Worm (Caenorhabditis elegans) whole organism, young adult: ENCODE measurements around the gene C40H1.7.

Experiments
- ama-1 ChIP-seq, 3 experiments: fragments of 150-350 bp in 1 of 3; sonication (generic microtip) in 2 of 3; optimal IDR thresholded peaks; 2 replicates each; lab custom pipeline; 2014 to 2018; ENCODE audit warnings: missing biosample characterization in 2 of 3, missing genetic modification characterization in 2 of 3, missing genetic modification reagents in 2 of 3
- aptf-3 ChIP-seq: fragments of 200-800 bp; sonication (Bioruptor generic); IDR thresholded peaks from 2 replicates; pipeline ENCODE4 v1.3.6; 2022; ENCODE audit warnings: missing genetic modification characterization, missing compliant biosample characterization
- dpff-1 ChIP-seq: sonication (generic microtip); optimal IDR thresholded peaks from 2 replicates; lab custom pipeline; 2017; ENCODE audit warnings: mild to moderate bottlenecking, missing genetic modification characterization, missing compliant biosample characterization
- let-526 ChIP-seq: fragments of 200-800 bp; sonication (Bioruptor generic); IDR thresholded peaks from 2 replicates; pipeline ENCODE4 v1.3.6; 2022; ENCODE audit warnings: missing genetic modification reagents, missing genetic modification characterization, missing compliant biosample characterization
- mcd-1 ChIP-seq: fragments of 200-800 bp; sonication (Bioruptor generic); IDR thresholded peaks from 2 replicates; pipeline ENCODE4 v1.3.6; 2022; ENCODE audit warnings: missing genetic modification reagents, missing genetic modification characterization, missing compliant biosample characterization
- snpc-4 ChIP-seq, 5 experiments: fragments of 150-350 bp in 1 of 5; sonication (generic microtip) in 4 of 5; optimal IDR thresholded peaks; 2 replicates each; lab custom pipeline; 2014 to 2018; ENCODE audit warnings: missing genetic modification characterization in 5 of 5, missing biosample characterization in 3 of 5, antibody characterized with exemption in 2 of 5, mild to moderate bottlenecking in 2 of 5, missing compliant biosample characterization in 2 of 5, missing genotype in 2 of 5, moderate library complexity in 2 of 5, missing genetic modification reagents in 1 of 5

- no peak for TF ChIP-seq snpc-4 (GFP tag; optimal IDR thresholded peaks at IDR 0.05; lab: Kevin White, UChicago)
- no peak for TF ChIP-seq snpc-4 (tag; optimal IDR thresholded peaks at IDR 0.05; lab: Kevin White, UChicago)
- TF ChIP-seq aptf-3, result no peak
- no peak for TF ChIP-seq mcd-1 (GFP tag; lab: Robert Waterston, UW)
- no peak for TF ChIP-seq ama-1 (optimal IDR thresholded peaks at IDR 0.05; lab: Kevin White, UChicago)
- no peak for TF ChIP-seq ama-1 (GFP tag; optimal IDR thresholded peaks at IDR 0.05; lab: Kevin White, UChicago)
- TF ChIP-seq let-526 (GFP tag; lab: Robert Waterston, UW), result no peak
- TF ChIP-seq dpff-1 (tag; lab: Kevin White, UChicago), result no peak
These were observed at the start of gene C40H1.7 for ce11 chrIII:9324724-9325123.
